Fruit fly (Drosophila melanogaster) whole organism, embryonic: Measurements from ENCODE around the gene Ugt37B1.

Source experiments
- Blimp-1 ChIP-seq: fragments of 200-800 bp; sonication (Bioruptor generic); optimal IDR thresholded peaks from 3 replicates; lab custom pipeline; 2018; ENCODE audit warnings: missing biosample characterization, missing genetic modification characterization, mild to moderate bottlenecking, moderate library complexity, missing genetic modification reagents
- CG1024 ChIP-seq: fragments of 200-800 bp; sonication (Bioruptor generic); IDR thresholded peaks from 2 replicates; pipeline ENCODE4 v1.3.6; 2022; ENCODE audit warnings: missing biosample characterization, missing genetic modification characterization
- CG10267 ChIP-seq: fragments of 200-800 bp; sonication (Bioruptor generic); optimal IDR thresholded peaks from 2 replicates; lab custom pipeline; 2018; ENCODE audit warnings: missing biosample characterization, mild to moderate bottlenecking, missing genetic modification characterization, moderate library complexity
- CG10366 ChIP-seq: fragments of 200-800 bp; sonication (Bioruptor generic); IDR thresholded peaks from 2 replicates; pipeline ENCODE4 v1.3.6; 2022; ENCODE audit warnings: missing biosample characterization, missing genetic modification characterization
- CG10543 ChIP-seq: fragments of 200-800 bp; sonication (Bioruptor generic); optimal IDR thresholded peaks from 3 replicates; lab custom pipeline; 2017; ENCODE audit warnings: missing biosample characterization, mild to moderate bottlenecking, missing genetic modification characterization, moderate library complexity
- CG13894 ChIP-seq: fragments of 200-800 bp; sonication (Bioruptor generic); optimal IDR thresholded peaks from 3 replicates; lab custom pipeline; 2018; ENCODE audit warnings: missing biosample characterization, mild to moderate bottlenecking, missing genetic modification characterization, moderate library complexity
- CG17186 ChIP-seq: fragments of 200-800 bp; sonication (Bioruptor generic); optimal IDR thresholded peaks from 3 replicates; lab custom pipeline; 2017; ENCODE audit warnings: missing biosample characterization, missing genetic modification reagents, missing genetic modification characterization
- CG17359 ChIP-seq: fragments of 200-800 bp; sonication (Bioruptor generic); optimal IDR thresholded peaks from 3 replicates; lab custom pipeline; 2018; ENCODE audit warnings: missing biosample characterization, mild to moderate bottlenecking, missing genetic modification characterization, moderate library complexity
- CG2712 ChIP-seq: fragments of 200-800 bp; optimal IDR thresholded peaks from 3 replicates; lab custom pipeline; 2019; ENCODE audit warnings: missing biosample characterization, mild to moderate bottlenecking, missing genetic modification characterization, moderate library complexity
- CG31365 ChIP-seq: fragments of 200-800 bp; sonication (Bioruptor generic); optimal IDR thresholded peaks from 2 replicates; lab custom pipeline; 2018; ENCODE audit warnings: missing biosample characterization, mild to moderate bottlenecking, missing genetic modification characterization
- CG31441 ChIP-seq: fragments of 200-800 bp; sonication (Bioruptor generic); IDR thresholded peaks from 2 replicates; pipeline ENCODE4 v1.3.6; 2022; ENCODE audit warnings: missing biosample characterization, missing genetic modification characterization
- CG4707 ChIP-seq: fragments of 200-800 bp; sonication (Bioruptor generic); optimal IDR thresholded peaks from 2 replicates; lab custom pipeline; 2018; ENCODE audit warnings: missing biosample characterization, mild to moderate bottlenecking, missing genetic modification characterization, moderate library complexity
- CG5245 ChIP-seq: fragments of 200-800 bp; sonication (Bioruptor generic); optimal IDR thresholded peaks from 3 replicates; lab custom pipeline; 2016; ENCODE audit warnings: missing biosample characterization, missing genetic modification characterization
- CG6854 ChIP-seq: fragments of 200-800 bp; sonication (Bioruptor generic); optimal IDR thresholded peaks from 3 replicates; lab custom pipeline; 2017; ENCODE audit warnings: missing biosample characterization, mild to moderate bottlenecking, missing genetic modification characterization
- CG7271 ChIP-seq: fragments of 200-800 bp; sonication (Bioruptor generic); optimal IDR thresholded peaks from 2 replicates; lab custom pipeline; 2018; ENCODE audit warnings: missing biosample characterization, mild to moderate bottlenecking, missing genetic modification characterization, moderate library complexity
- CG8290 ChIP-seq, 3 experiments: fragments of 200-800 bp; sonication (Bioruptor generic); optimal IDR thresholded peaks; 2 replicates each; lab custom pipeline; 2016 to 2019; ENCODE audit warnings: missing biosample characterization in 3 of 3, missing genetic modification characterization in 3 of 3, mild to moderate bottlenecking in 2 of 3, moderate library complexity in 1 of 3
- CG8388 ChIP-seq: fragments of 200-800 bp; sonication (Bioruptor generic); optimal IDR thresholded peaks from 2 replicates; lab custom pipeline; 2019; ENCODE audit warnings: missing biosample characterization, mild to moderate bottlenecking, missing genetic modification characterization, moderate library complexity
- CG8944 ChIP-seq: fragments of 200-800 bp; sonication (Bioruptor generic); optimal IDR thresholded peaks from 3 replicates; lab custom pipeline; 2016; ENCODE audit warnings: missing biosample characterization, missing genetic modification characterization
- CG9932 ChIP-seq: fragments of 200-800 bp; sonication (Bioruptor generic); IDR thresholded peaks from 2 replicates; pipeline ENCODE4 v1.3.6; 2022; ENCODE audit warnings: missing biosample characterization, missing genetic modification characterization
- Dip2 ChIP-seq: fragments of 200-800 bp; sonication (Bioruptor generic); IDR thresholded peaks from 2 replicates; pipeline ENCODE4 v1.3.6; 2022; ENCODE audit warnings: missing biosample characterization, missing genetic modification characterization
- Dref ChIP-seq: fragments of 200-800 bp; sonication (Bioruptor generic); IDR thresholded peaks from 2 replicates; pipeline ENCODE4 v1.3.6; 2022; ENCODE audit warnings: missing biosample characterization, missing genetic modification characterization
- Ets65A ChIP-seq: fragments of 200-800 bp; sonication (Bioruptor generic); peaks from one replicate; lab custom pipeline; 2016; ENCODE audit warnings: missing biosample characterization, missing genetic modification characterization
- GATAe ChIP-seq: fragments of 200-800 bp; sonication (Bioruptor generic); conservative IDR thresholded peaks from 2 replicates; pipeline ENCODE4 v1.3.6; 2022; ENCODE audit warnings: missing biosample characterization, missing genetic modification characterization
- Hr3 ChIP-seq: fragments of 200-800 bp; sonication (Bioruptor generic); optimal IDR thresholded peaks from 3 replicates; lab custom pipeline; 2016; ENCODE audit warnings: missing biosample characterization, missing genetic modification characterization
- MTF-1 ChIP-seq: fragments of 200-800 bp; sonication (Bioruptor generic); optimal IDR thresholded peaks from 2 replicates; lab custom pipeline; 2018; ENCODE audit warnings: missing biosample characterization, mild to moderate bottlenecking, missing genetic modification characterization, borderline replicate concordance
- Max ChIP-seq: fragments of 200-800 bp; sonication (Bioruptor generic); optimal IDR thresholded peaks from 2 replicates; lab custom pipeline; 2016; ENCODE audit warnings: missing biosample characterization, mild to moderate bottlenecking, missing genetic modification characterization
- NC2β ChIP-seq: fragments of 200-800 bp; sonication (Bioruptor generic); optimal IDR thresholded peaks from 2 replicates; lab custom pipeline; 2016; ENCODE audit warnings: missing biosample characterization, missing genetic modification characterization
- NfI ChIP-seq: fragments of 200-800 bp; sonication (Bioruptor generic); optimal IDR thresholded peaks from 3 replicates; lab custom pipeline; 2018; ENCODE audit warnings: missing biosample characterization, mild to moderate bottlenecking, missing genetic modification characterization, moderate library complexity
- Scr ChIP-seq: fragments of 200-800 bp; sonication (Bioruptor generic); IDR thresholded peaks from 2 replicates; pipeline ENCODE4 v1.3.6; 2022; ENCODE audit warnings: missing biosample characterization, missing genetic modification characterization; ENCODE audit not compliant: partially characterized antibody
- Spps ChIP-seq: fragments of 200-800 bp; sonication (Bioruptor generic); optimal IDR thresholded peaks from 2 replicates; lab custom pipeline; 2018; ENCODE audit warnings: missing biosample characterization, mild to moderate bottlenecking, missing genetic modification characterization
- abd-A ChIP-seq: fragments of 200-800 bp; sonication (Bioruptor generic); optimal IDR thresholded peaks from 3 replicates; lab custom pipeline; 2019; ENCODE audit warnings: missing biosample characterization, mild to moderate bottlenecking, missing genetic modification characterization, moderate library complexity
- ara ChIP-seq: fragments of 200-800 bp; sonication (Bioruptor generic); IDR thresholded peaks from 2 replicates; pipeline ENCODE4 v1.3.6; 2022; ENCODE audit warnings: missing biosample characterization, missing genetic modification characterization
- bowl ChIP-seq: fragments of 200-800 bp; sonication (Bioruptor generic); IDR thresholded peaks from 2 replicates; pipeline ENCODE4 v1.3.6; 2022; ENCODE audit warnings: missing biosample characterization, missing genetic modification characterization
- bsh ChIP-seq, 2 experiments: fragments of 200-800 bp; sonication (Bioruptor generic); optimal IDR thresholded peaks; 2 replicates each; lab custom pipeline; 2017 to 2018; ENCODE audit warnings: mild to moderate bottlenecking in 2 of 2, missing biosample characterization in 2 of 2, missing genetic modification characterization in 2 of 2, moderate library complexity in 1 of 2
- ci ChIP-seq: fragments of 200-800 bp; sonication (Bioruptor generic); IDR thresholded peaks from 3 replicates; pipeline ENCODE4 v1.3.6; 2022; ENCODE audit warnings: missing biosample characterization, missing genetic modification characterization
- cwo ChIP-seq: fragments of 200-800 bp; sonication (Bioruptor generic); optimal IDR thresholded peaks from 3 replicates; lab custom pipeline; 2017; ENCODE audit warnings: missing biosample characterization, missing genetic modification characterization, mild to moderate bottlenecking, moderate library complexity, missing genetic modification reagents
- disco-r ChIP-seq: fragments of 200-800 bp; sonication (Bioruptor generic); optimal IDR thresholded peaks from 2 replicates; lab custom pipeline; 2016; ENCODE audit warnings: missing biosample characterization, missing genetic modification characterization
- dmrt11E ChIP-seq: fragments of 200-800 bp; sonication (Bioruptor generic); optimal IDR thresholded peaks from 3 replicates; lab custom pipeline; 2018; ENCODE audit warnings: missing biosample characterization, mild to moderate bottlenecking, missing genetic modification characterization, moderate library complexity
- dysf ChIP-seq: fragments of 200-800 bp; sonication (Bioruptor generic); IDR thresholded peaks from 3 replicates; pipeline ENCODE4 v1.3.6; 2022; ENCODE audit warnings: missing biosample characterization, missing genetic modification characterization
- inv ChIP-seq: fragments of 200-800 bp; sonication (Bioruptor generic); IDR thresholded peaks from 2 replicates; pipeline ENCODE4 v1.3.6; 2022; ENCODE audit warnings: missing biosample characterization, missing genetic modification characterization; ENCODE audit not compliant: partially characterized antibody
- mld ChIP-seq: fragments of 200-800 bp; sonication (Bioruptor generic); IDR thresholded peaks from 3 replicates; pipeline ENCODE4 v1.3.6; 2022; ENCODE audit warnings: missing biosample characterization, missing genetic modification characterization; ENCODE audit not compliant: partially characterized antibody
- nerfin-1 ChIP-seq: fragments of 200-800 bp; sonication (Bioruptor generic); optimal IDR thresholded peaks from 3 replicates; lab custom pipeline; 2019; ENCODE audit warnings: missing biosample characterization, mild to moderate bottlenecking, missing genetic modification characterization, moderate library complexity
- onecut ChIP-seq: fragments of 200-800 bp; sonication (Bioruptor generic); IDR thresholded peaks from 2 replicates; pipeline ENCODE4 v1.3.6; 2022; ENCODE audit warnings: missing biosample characterization, missing genetic modification characterization
- pfk ChIP-seq: fragments of 200-800 bp; sonication (Bioruptor generic); optimal IDR thresholded peaks from 2 replicates; lab custom pipeline; 2018; ENCODE audit warnings: missing biosample characterization, mild to moderate bottlenecking, missing genetic modification characterization, moderate library complexity
- rib ChIP-seq: fragments of 200-800 bp; sonication (Bioruptor generic); IDR thresholded peaks from 2 replicates; pipeline ENCODE4 v1.3.6; 2022; ENCODE audit warnings: missing biosample characterization, missing genetic modification characterization
- sisA ChIP-seq: fragments of 200-800 bp; sonication (Bioruptor generic); IDR thresholded peaks from 2 replicates; pipeline ENCODE4 v1.3.6; 2022; ENCODE audit warnings: missing biosample characterization, missing genetic modification characterization
- sqz ChIP-seq: fragments of 200-800 bp; sonication (Bioruptor generic); optimal IDR thresholded peaks from 3 replicates; lab custom pipeline; 2018; ENCODE audit warnings: missing biosample characterization, mild to moderate bottlenecking, missing genetic modification characterization
- sr ChIP-seq: fragments of 200-800 bp; sonication (Bioruptor generic); IDR thresholded peaks from 3 replicates; pipeline ENCODE4 v1.3.6; 2022; ENCODE audit warnings: missing biosample characterization, missing genetic modification characterization
- ttk ChIP-seq: fragments of 200-800 bp; sonication (Bioruptor generic); IDR thresholded peaks from 2 replicates; pipeline ENCODE4 v2.1.2; 2022; ENCODE audit warnings: missing biosample characterization, missing genetic modification characterization
- unpg ChIP-seq: fragments of 200-800 bp; sonication (Bioruptor generic); optimal IDR thresholded peaks from 3 replicates; lab custom pipeline; 2018; ENCODE audit warnings: missing biosample characterization, mild to moderate bottlenecking, missing genetic modification characterization, moderate library complexity

The Ugt37B1 gene

dm6 chr2L:6201469-6201868, 23.4 kb upstream of the Ugt37B1 start (continued):
- TF ChIP-seq Blimp-1 (peak; percentile 54), CG4707 (peak; percentile 23), ttk (GFP tag; lab: Robert Waterston, UW) (no peak), ara (GFP tag; lab: Robert Waterston, UW) (no peak), Dip2 (no peak), bsh (GFP tag; optimal IDR thresholded peaks at IDR 0.05; lab: Kevin White, UChicago) (peak in 1 of 2 experiments; percentile 18), mld (GFP tag; lab: Robert Waterston, UW) (no peak), CG17359 (tag; lab: Kevin White, UChicago) (peak; percentile 2), ci (GFP tag; lab: Robert Waterston, UW) (peak; percentile 48; the same call in 2 of the 3 replicates)
- TF ChIP-seq, all 482 proteins: peak for 12

- TF ChIP-seq sisA (GFP tag; lab: Robert Waterston, UW) (no peak), CG6854 (no peak), Scr (GFP tag; lab: Robert Waterston, UW) (no peak), CG7271 (tag; lab: Kevin White, UChicago) (no peak), disco-r (GFP tag; lab: Kevin White, UChicago) (no peak), Dref (GFP tag; lab: Robert Waterston, UW) (no peak), Hr3 (no peak), CG8944 (GFP tag; lab: Kevin White, UChicago) (no peak), CG8388 (GFP tag; lab: Kevin White, UChicago) (no peak), nerfin-1 (tag; lab: Kevin White, UChicago) (peak; percentile 27), CG31441 (no peak), onecut (peak; percentile 75), Max (no peak), Ets65A (GFP tag; lab: Kevin White, UChicago) (no peak), sr (no peak), abd-A (tag; lab: Kevin White, UChicago) (peak; percentile 81), bowl (no peak), rib (no peak), CG17186 (GFP tag; lab: Kevin White, UChicago) (no peak), dmrt11E (tag; lab: Kevin White, UChicago) (no peak), MTF-1 (GFP tag; lab: Kevin White, UChicago) (no peak), CG10366 (GFP tag; lab: Robert Waterston, UW) (no peak), CG9932 (no peak), inv (GFP tag; lab: Robert Waterston, UW) (no peak), CG2712 (tag; lab: Kevin White, UChicago) (no peak), cwo (no peak), CG10267 (tag; lab: Kevin White, UChicago) (no peak), Spps (tag; lab: Kevin White, UChicago) (no peak), CG8290 (GFP tag; optimal IDR thresholded peaks at IDR 0.05; lab: Kevin White, UChicago) (no peak), CG8290 (tag; optimal IDR thresholded peaks at IDR 0.05; lab: Kevin White, UChicago) (no peak), CG5245 (GFP tag; lab: Kevin White, UChicago) (no peak), CG31365 (tag; lab: Kevin White, UChicago) (no peak), CG13894 (tag; lab: Kevin White, UChicago) (peak; percentile 1), GATAe (GFP tag; lab: Robert Waterston, UW) (no peak), dysf (GFP tag; lab: Robert Waterston, UW) (no peak), CG10543 (GFP tag; lab: Kevin White, UChicago) (no peak), unpg (no peak), NfI (GFP tag; lab: Kevin White, UChicago) (no peak), sqz (GFP tag; lab: Kevin White, UChicago) (peak; percentile 45), CG1024 (GFP tag; lab: Robert Waterston, UW) (no peak), NC2β (no peak), pfk (GFP tag; lab: Kevin White, UChicago) (no peak)
These were observed 22.0 kb upstream of the Ugt37B1 start for dm6 chr2L:6202881-6203280.
